Worm (Caenorhabditis elegans) whole organism, L1 larva: Measurements from ENCODE around the gene pgap-3.

Experiments
- C16A3.4 ChIP-seq: fragments of 150-350 bp; optimal IDR thresholded peaks from 2 replicates; lab custom pipeline; 2014; ENCODE audit warnings: missing biosample characterization, missing genetic modification characterization
- ama-1 ChIP-seq: fragments of 150-350 bp; optimal IDR thresholded peaks from 2 replicates; lab custom pipeline; 2014
- dpl-1 ChIP-seq, 3 experiments: fragments of 150-350 bp in 2 of 3; sonication (generic microtip) in 1 of 3; optimal IDR thresholded peaks; 2 replicates each; lab custom pipeline; 2014 to 2017; ENCODE audit warnings: missing biosample characterization in 3 of 3, missing genetic modification characterization in 3 of 3, missing genetic modification reagents in 3 of 3
- grh-1 ChIP-seq: fragments of 200-800 bp; sonication (Bioruptor generic); IDR thresholded peaks from 2 replicates; pipeline ENCODE4 v1.3.6; 2022; ENCODE audit warnings: missing genetic modification reagents, missing genetic modification characterization, missing compliant biosample characterization
- isw-1 ChIP-seq: fragments of 200-800 bp; sonication (Bioruptor generic); IDR thresholded peaks from 2 replicates; pipeline ENCODE4 v1.3.6; 2022; ENCODE audit warnings: missing genetic modification characterization, missing compliant biosample characterization
- mdl-1 ChIP-seq, 2 experiments: fragments of 150-350 bp; optimal IDR thresholded peaks; 2 replicates each; lab custom pipeline; 2014 to 2017; ENCODE audit warnings: missing biosample characterization in 2 of 2, missing genetic modification characterization in 2 of 2, inconsistent platforms in 1 of 2
- nhr-76 ChIP-seq: sonication (generic microtip); optimal IDR thresholded peaks from 2 replicates; lab custom pipeline; 2017; ENCODE audit warnings: missing biosample characterization, missing genetic modification characterization
- snpc-4 ChIP-seq: fragments of 150-350 bp; optimal IDR thresholded peaks from 2 replicates; lab custom pipeline; 2014; ENCODE audit warnings: missing biosample characterization, missing genetic modification characterization
- xbp-1 ChIP-seq: sonication (generic microtip); optimal IDR thresholded peaks from 2 replicates; lab custom pipeline; 2016; ENCODE audit warnings: missing genetic modification characterization, missing compliant biosample characterization
- ztf-11 ChIP-seq, 2 experiments: sonication (generic microtip); optimal IDR thresholded peaks; 2 replicates each; lab custom pipeline; 2016 to 2017; ENCODE audit warnings: missing genetic modification characterization in 2 of 2, missing biosample characterization in 1 of 2, missing compliant biosample characterization in 1 of 2

DNA sequence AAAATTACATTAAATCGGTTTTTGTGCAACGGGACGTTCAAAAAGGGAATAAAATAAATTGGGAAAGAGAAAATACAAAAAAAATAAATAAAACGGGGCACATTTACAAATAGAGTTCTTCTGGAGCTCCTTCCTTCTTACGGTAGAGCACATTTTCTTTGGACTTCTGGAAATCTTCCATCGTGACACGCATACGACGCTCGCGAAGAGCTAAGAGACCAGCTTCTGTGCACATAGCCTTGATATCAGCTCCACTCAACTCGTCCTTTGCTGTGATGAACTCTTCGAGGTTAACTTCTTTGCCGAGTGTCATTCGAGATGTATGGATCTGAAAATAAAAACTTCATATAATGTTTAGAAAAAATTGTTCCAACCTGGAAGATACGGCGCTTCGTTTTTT is 31.6 kb downstream of the pgap-3 start:
- TF ChIP-seq ztf-11 (tag; optimal IDR thresholded peaks at IDR 0.05; lab: Kevin White, UChicago): no peak
- TF ChIP-seq snpc-4 (tag; lab: Kevin White, UChicago): no peak
- no peak for TF ChIP-seq mdl-1 (tag; optimal IDR thresholded peaks at IDR 0.05; lab: Kevin White, UChicago)
- no peak for TF ChIP-seq isw-1 (GFP tag; lab: Robert Waterston, UW)
- no peak for TF ChIP-seq xbp-1 (tag; lab: Kevin White, UChicago)
- no peak for TF ChIP-seq dpl-1 (GFP tag; optimal IDR thresholded peaks at IDR 0.05; lab: Kevin White, UChicago)
- no peak for TF ChIP-seq C16A3.4 (tag; lab: Kevin White, UChicago)
- TF ChIP-seq nhr-76 (tag; lab: Kevin White, UChicago): no peak
- TF ChIP-seq grh-1: no peak
- no peak for TF ChIP-seq ama-1 (lab: Kevin White, UChicago)
